Worm (Caenorhabditis elegans) whole organism, young adult: ENCODE data around the gene tag-241.
A peak's percentile ranks its signal among the peaks of the same experiment; 100 is the strongest.

Experiments
- B0261.1 ChIP-seq: sonication (generic microtip); optimal IDR thresholded peaks from 2 replicates; lab custom pipeline; 2016; ENCODE audit warnings: mild to moderate bottlenecking, missing genetic modification characterization, moderate library complexity, missing compliant biosample characterization
- F22D6.2 ChIP-seq: sonication (generic microtip); optimal IDR thresholded peaks from 2 replicates; lab custom pipeline; 2016; ENCODE audit warnings: mild to moderate bottlenecking, missing genetic modification characterization, missing compliant biosample characterization
- F57C9.4 ChIP-seq: sonication (generic microtip); optimal IDR thresholded peaks from 2 replicates; lab custom pipeline; 2017; ENCODE audit warnings: mild to moderate bottlenecking, missing genetic modification characterization, missing compliant biosample characterization
- K11D2.4 ChIP-seq: fragments of 200-800 bp; sonication (Bioruptor generic); IDR thresholded peaks from 2 replicates; pipeline ENCODE4 v1.3.6; 2022; ENCODE audit warnings: missing genetic modification reagents, missing genetic modification characterization, missing compliant biosample characterization
- Y56A3A.18 ChIP-seq: fragments of 200-800 bp; sonication (Bioruptor generic); IDR thresholded peaks from 2 replicates; pipeline ENCODE4 v1.3.6; 2022; ENCODE audit warnings: missing genetic modification reagents, missing genetic modification characterization, missing compliant biosample characterization
- Y79H2A.3 ChIP-seq: fragments of 200-800 bp; sonication (Bioruptor generic); conservative IDR thresholded peaks from 2 replicates; pipeline ENCODE4 v1.3.6; 2022; ENCODE audit warnings: missing genetic modification reagents, missing genetic modification characterization, missing compliant biosample characterization
- atf-7 ChIP-seq: sonication (generic microtip); optimal IDR thresholded peaks from 2 replicates; lab custom pipeline; 2017; ENCODE audit warnings: mild to moderate bottlenecking, missing genetic modification characterization, missing compliant biosample characterization
- athp-1 ChIP-seq: sonication (generic microtip); optimal IDR thresholded peaks from 2 replicates; lab custom pipeline; 2017; ENCODE audit warnings: mild to moderate bottlenecking, missing genetic modification characterization, missing compliant biosample characterization
- cebp-2 ChIP-seq: fragments of 200-800 bp; sonication (Bioruptor generic); IDR thresholded peaks from 2 replicates; pipeline ENCODE4 v1.3.6; 2022; ENCODE audit warnings: missing genetic modification characterization, missing compliant biosample characterization
- ceh-58 ChIP-seq: fragments of 200-800 bp; sonication (Bioruptor generic); IDR thresholded peaks from 2 replicates; pipeline ENCODE4 v1.3.6; 2022; ENCODE audit warnings: missing genetic modification characterization, missing compliant biosample characterization
- egrh-3 ChIP-seq: fragments of 200-800 bp; sonication (Bioruptor generic); IDR thresholded peaks from 2 replicates; pipeline ENCODE4 v1.3.6; 2022; ENCODE audit warnings: missing genetic modification reagents, missing genetic modification characterization, missing compliant biosample characterization
- ets-4 ChIP-seq: fragments of 200-800 bp; sonication (Bioruptor generic); optimal IDR thresholded peaks from 2 replicates; lab custom pipeline; 2018; ENCODE audit warnings: mild to moderate bottlenecking, missing genetic modification characterization, missing compliant biosample characterization
- gei-17 ChIP-seq: fragments of 200-800 bp; sonication (Bioruptor generic); optimal IDR thresholded peaks from 2 replicates; lab custom pipeline; 2018; ENCODE audit warnings: mild to moderate bottlenecking, missing genetic modification characterization, missing compliant biosample characterization
- lag-1 ChIP-seq: fragments of 200-800 bp; sonication (Bioruptor generic); IDR thresholded peaks from 2 replicates; pipeline ENCODE4 v1.3.6; 2022; ENCODE audit warnings: missing genetic modification reagents, missing genetic modification characterization, missing compliant biosample characterization
- let-526 ChIP-seq: fragments of 200-800 bp; sonication (Bioruptor generic); IDR thresholded peaks from 2 replicates; pipeline ENCODE4 v1.3.6; 2022; ENCODE audit warnings: missing genetic modification reagents, missing genetic modification characterization, missing compliant biosample characterization
- lin-26 ChIP-seq: fragments of 200-800 bp; sonication (Bioruptor generic); IDR thresholded peaks from 2 replicates; pipeline ENCODE4 v1.3.6; 2022; ENCODE audit warnings: missing genetic modification reagents, missing genetic modification characterization, missing compliant biosample characterization
- lin-40 ChIP-seq: sonication (generic microtip); optimal IDR thresholded peaks from 2 replicates; lab custom pipeline; 2016; ENCODE audit warnings: missing genetic modification characterization, mild to moderate bottlenecking, missing compliant biosample characterization, missing genotype, missing genetic modification reagents
- lin-54 ChIP-seq: fragments of 200-800 bp; sonication (Bioruptor generic); optimal IDR thresholded peaks from 2 replicates; lab custom pipeline; 2018; ENCODE audit warnings: mild to moderate bottlenecking, missing genetic modification characterization, missing compliant biosample characterization
- mel-28 ChIP-seq: sonication (generic microtip); optimal IDR thresholded peaks from 2 replicates; lab custom pipeline; 2016; ENCODE audit warnings: borderline replicate concordance, mild to moderate bottlenecking, missing genetic modification characterization, missing compliant biosample characterization
- mes-4 ChIP-seq: sonication (generic microtip); optimal IDR thresholded peaks from 2 replicates; lab custom pipeline; 2016; ENCODE audit warnings: missing genotype, missing genetic modification characterization, missing compliant biosample characterization
- mxl-1 ChIP-seq: sonication (generic microtip); optimal IDR thresholded peaks from 2 replicates; lab custom pipeline; 2016; ENCODE audit warnings: missing genetic modification characterization, missing compliant biosample characterization
- nhr-27 ChIP-seq: fragments of 200-800 bp; sonication (Bioruptor generic); optimal IDR thresholded peaks from 2 replicates; lab custom pipeline; 2018; ENCODE audit warnings: mild to moderate bottlenecking, missing genetic modification characterization, moderate library complexity, missing compliant biosample characterization
- nhr-80 ChIP-seq: sonication (generic microtip); optimal IDR thresholded peaks from 2 replicates; lab custom pipeline; 2016; ENCODE audit warnings: missing genetic modification characterization, missing compliant biosample characterization
- rec-8 ChIP-seq, 2 experiments: sonication (generic microtip); optimal IDR thresholded peaks; 2 replicates each; lab custom pipeline; 2016; ENCODE audit warnings: mild to moderate bottlenecking in 2 of 2, missing genetic modification characterization in 2 of 2, missing genetic modification reagents in 2 of 2, missing genotype in 2 of 2, missing biosample characterization in 1 of 2, missing compliant biosample characterization in 1 of 2, moderate library complexity in 1 of 2
- rpc-1 ChIP-seq, 2 experiments: fragments of 150-350 bp in 1 of 2; sonication (generic microtip) in 1 of 2; optimal IDR thresholded peaks; 2 replicates each; lab custom pipeline; 2014 to 2018; ENCODE audit warnings: missing biosample characterization in 1 of 2, missing genetic modification characterization in 1 of 2, missing genetic modification reagents in 1 of 2, missing genotype in 1 of 2
- snpc-1.1 ChIP-seq: sonication (generic microtip); optimal IDR thresholded peaks from 2 replicates; lab custom pipeline; 2017; ENCODE audit warnings: missing genetic modification characterization, mild to moderate bottlenecking, missing compliant biosample characterization, antibody characterized with exemption, moderate library complexity, missing genotype, missing genetic modification reagents; ENCODE audit not compliant: insufficient read depth
- tbp1 ChIP-seq: fragments of 200-800 bp; sonication (Bioruptor generic); optimal IDR thresholded peaks from 2 replicates; lab custom pipeline; 2018; ENCODE audit warnings: mild to moderate bottlenecking, missing genetic modification characterization, missing compliant biosample characterization
- xnd-1 ChIP-seq: sonication (generic microtip); optimal IDR thresholded peaks from 2 replicates; lab custom pipeline; 2016; ENCODE audit warnings: missing genotype, missing genetic modification reagents, missing genetic modification characterization, missing compliant biosample characterization
- zfh-2 ChIP-seq: fragments of 200-800 bp; sonication (Bioruptor generic); conservative IDR thresholded peaks from 2 replicates; pipeline ENCODE4 v1.3.6; 2022; ENCODE audit warnings: missing genetic modification reagents, missing genetic modification characterization, missing compliant biosample characterization
- ztf-25 ChIP-seq: fragments of 200-800 bp; sonication (Bioruptor generic); IDR thresholded peaks from 2 replicates; pipeline ENCODE4 v1.3.6; 2022; ENCODE audit warnings: missing genetic modification reagents, missing genetic modification characterization, missing compliant biosample characterization
- ztf-6 ChIP-seq: fragments of 200-800 bp; sonication (Bioruptor generic); IDR thresholded peaks from 2 replicates; pipeline ENCODE4 v1.3.6; 2022; ENCODE audit warnings: missing genetic modification reagents, missing genetic modification characterization, missing compliant biosample characterization

Gene tag-241

ce11 chrX:11798057-11798555 is 25.7 kb upstream of the tag-241 start, which contains the start of gene rsd-3 (continued):
- no peak for TF ChIP-seq mes-4
- TF ChIP-seq lin-26, result 0 out of 2 replicates have a peak, but pooled peaks have one; percentile 46
- TF ChIP-seq lag-1, result no peak
- no peak for TF ChIP-seq rpc-1 (optimal IDR thresholded peaks at IDR 0.05; lab: Kevin White, UChicago)
- no peak for TF ChIP-seq rpc-1 (tag; optimal IDR thresholded peaks at IDR 0.05; lab: Kevin White, UChicago)
- TF ChIP-seq lin-40 (tag; lab: Kevin White, UChicago), result peak; percentile 75
- TF ChIP-seq, all 124 proteins: peak for 19

DNA sequence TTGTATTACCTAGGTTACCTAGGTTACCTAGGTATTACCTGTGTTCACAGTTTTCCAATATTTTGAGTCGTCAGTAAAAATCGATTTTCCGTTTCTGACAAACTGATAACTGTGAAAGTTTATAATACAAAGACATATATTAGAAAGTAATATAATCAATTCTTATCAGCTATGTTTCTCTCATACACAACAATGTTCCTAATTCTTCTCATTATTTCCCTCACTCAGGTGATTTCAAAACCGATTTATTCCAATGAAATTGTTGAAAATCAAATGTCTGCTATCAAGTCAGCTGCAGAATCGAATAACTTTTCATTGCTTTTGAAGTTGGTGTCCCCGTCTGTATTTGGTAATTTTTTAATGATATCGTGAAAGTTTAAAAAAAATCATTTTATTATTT is 19.7 kb upstream of the tag-241 start, which contains the start of gene C34E11.4:
TSS of gene C34E11.4 (plus strand) at position 154 of the 400 bp plus-strand sequence.
- no peak for TF ChIP-seq let-526 (GFP tag; lab: Robert Waterston, UW)
- no peak for TF ChIP-seq ceh-58 (GFP tag; lab: Robert Waterston, UW)
- TF ChIP-seq ztf-6, result no peak
- no peak for TF ChIP-seq B0261.1
- TF ChIP-seq gei-17, result no peak

DNA sequence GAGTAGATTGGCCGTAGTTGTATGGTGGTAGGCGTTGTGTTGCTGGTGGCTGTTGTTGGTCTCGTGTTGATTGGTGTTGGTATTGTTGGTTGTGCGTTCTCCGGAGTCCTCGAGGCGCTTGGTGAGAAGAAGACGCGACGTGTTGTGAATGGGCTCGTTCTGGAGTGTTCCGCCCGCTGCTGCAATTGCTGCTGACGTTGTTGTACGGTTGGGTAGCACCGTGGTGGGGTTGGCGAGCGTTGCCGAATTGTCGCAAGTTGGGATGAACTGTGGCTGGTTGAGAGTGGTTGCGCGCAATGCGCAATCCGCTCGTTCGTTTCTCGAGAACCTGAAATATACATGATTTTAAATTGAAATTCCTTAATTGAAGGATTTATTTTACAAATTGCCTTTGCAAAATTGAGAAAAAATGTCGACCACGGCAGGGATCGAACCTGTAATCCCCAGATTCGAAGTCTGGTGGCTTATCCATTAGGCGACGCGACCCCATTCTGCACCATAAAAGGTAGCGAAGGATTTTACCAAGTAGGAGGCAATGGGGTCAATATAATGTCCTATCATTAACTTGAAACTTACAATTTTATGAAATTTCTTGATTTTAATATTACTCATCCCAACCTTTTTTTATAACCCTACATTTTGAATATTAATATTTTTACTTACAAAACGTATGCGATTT is 17.5 kb upstream of the tag-241 start:
- TF ChIP-seq lin-54 (no peak), gei-17 (no peak), nhr-80 (tag; lab: Kevin White, UChicago) (no peak), ets-4 (GFP tag; lab: Kevin White, UChicago) (no peak), rec-8 (tag; optimal IDR thresholded peaks at IDR 0.05; lab: Kevin White, UChicago) (no peak), B0261.1 (peak; percentile 45), Y56A3A.18 (GFP tag; lab: Robert Waterston, UW) (no peak), ztf-25 (GFP tag; lab: Robert Waterston, UW) (no peak), rpc-1 (optimal IDR thresholded peaks at IDR 0.05; lab: Kevin White, UChicago) (peak; percentile 39), rpc-1 (tag; optimal IDR thresholded peaks at IDR 0.05; lab: Kevin White, UChicago) (peak; percentile 72), cebp-2 (GFP tag; lab: Robert Waterston, UW) (no peak), nhr-27 (no peak), athp-1 (tag; lab: Kevin White, UChicago) (no peak), xnd-1 (tag; lab: Kevin White, UChicago) (no peak), lag-1 (no peak), F57C9.4 (tag; lab: Kevin White, UChicago) (no peak), atf-7 (tag; lab: Kevin White, UChicago) (no peak), snpc-1.1 (tag; lab: Kevin White, UChicago) (no peak), tbp1 (peak; percentile 80), Y79H2A.3 (no peak), K11D2.4 (no peak), zfh-2 (GFP tag; lab: Robert Waterston, UW) (peak; percentile 71), F22D6.2 (tag; lab: Kevin White, UChicago) (no peak)

DNA sequence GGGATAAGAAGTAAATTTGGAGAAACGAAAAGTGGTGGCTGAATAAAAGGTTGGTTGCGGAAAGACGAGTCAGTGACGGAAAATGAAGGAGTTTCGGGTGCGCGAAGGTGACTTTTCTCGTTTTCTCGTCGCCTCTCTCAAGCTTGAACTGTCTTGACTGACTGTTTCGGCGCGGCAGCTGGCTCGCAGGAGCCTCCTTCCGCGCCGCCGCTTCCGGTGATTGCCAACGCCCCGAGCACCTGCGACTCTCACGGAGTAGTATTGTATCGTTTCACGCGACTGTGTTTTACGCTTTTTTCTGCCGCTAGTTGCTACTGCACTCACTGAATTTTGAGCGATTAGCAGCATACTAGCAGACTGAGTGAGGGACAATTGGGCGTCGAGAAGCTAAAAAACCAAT is 9.1 kb upstream of the tag-241 start, which contains the start of gene C34E11.2:
TSS of gene C34E11.2 (minus strand) at position 84 of the 400 bp plus-strand sequence.
- TF ChIP-seq mxl-1 (no peak), egrh-3 (GFP tag; lab: Robert Waterston, UW) (peak; percentile 59; the same call in 1 of the 2 replicates), B0261.1 (no peak), mel-28 (tag; lab: Kevin White, UChicago) (no peak), zfh-2 (GFP tag; lab: Robert Waterston, UW) (peak; percentile 88)
